Worm (Caenorhabditis elegans) whole organism, L4 larva: ENCODE measurements around the gene F21D5.7.
A peak's percentile ranks its signal among the peaks of the same experiment; 100 is the strongest.

Source experiments
- D1046.2 ChIP-seq: fragments of 200-800 bp; sonication (Bioruptor generic); IDR thresholded peaks from 2 replicates; pipeline ENCODE4 v1.3.6; 2022; ENCODE audit warnings: missing genetic modification characterization, missing compliant biosample characterization
- F37D6.2 ChIP-seq: sonication (generic microtip); optimal IDR thresholded peaks from 2 replicates; lab custom pipeline; 2016; ENCODE audit warnings: mild to moderate bottlenecking, missing genetic modification characterization, missing compliant biosample characterization
- F49E8.2 ChIP-seq: sonication (generic microtip); optimal IDR thresholded peaks from 2 replicates; lab custom pipeline; 2016; ENCODE audit warnings: missing compliant biosample characterization, mild to moderate bottlenecking, missing genetic modification characterization, borderline replicate concordance
- T20F7.1 ChIP-seq: fragments of 200-800 bp; sonication (Bioruptor generic); optimal IDR thresholded peaks from 2 replicates; lab custom pipeline; 2018; ENCODE audit warnings: mild to moderate bottlenecking, missing genetic modification characterization, missing compliant biosample characterization
- Y48G9A.11 ChIP-seq: fragments of 200-800 bp; sonication (Bioruptor generic); IDR thresholded peaks from 2 replicates; pipeline ENCODE4 v1.3.6; 2022; ENCODE audit warnings: missing genetic modification reagents, missing genetic modification characterization, missing compliant biosample characterization
- aha-1 ChIP-seq: fragments of 150-350 bp; peaks from one replicate; lab custom pipeline; 2014; ENCODE audit warnings: missing biosample characterization, missing genetic modification characterization
- ceh-28 ChIP-seq: fragments of 150-350 bp; optimal IDR thresholded peaks from 2 replicates; lab custom pipeline; 2014; ENCODE audit warnings: missing biosample characterization, missing genetic modification reagents, missing genetic modification characterization
- ceh-44 ChIP-seq: fragments of 200-800 bp; sonication (Bioruptor generic); IDR thresholded peaks from 2 replicates; pipeline ENCODE4 v1.3.6; 2022; ENCODE audit warnings: missing genetic modification reagents, missing genetic modification characterization, missing compliant biosample characterization
- ceh-82 ChIP-seq: sonication (generic microtip); optimal IDR thresholded peaks from 2 replicates; lab custom pipeline; 2017; ENCODE audit warnings: missing biosample characterization, missing genetic modification characterization
- daf-12 ChIP-seq: fragments of 150-350 bp; optimal IDR thresholded peaks from 2 replicates; lab custom pipeline; 2014; ENCODE audit warnings: missing biosample characterization, missing genetic modification reagents, missing genetic modification characterization
- daf-8 ChIP-seq: fragments of 200-800 bp; sonication (Bioruptor generic); IDR thresholded peaks from 2 replicates; pipeline ENCODE4 v1.3.6; 2022; ENCODE audit warnings: missing genetic modification characterization, missing compliant biosample characterization
- dmd-8 ChIP-seq: fragments of 200-800 bp; sonication (Bioruptor generic); IDR thresholded peaks from 2 replicates; pipeline ENCODE4 v1.3.6; 2022; ENCODE audit warnings: missing genetic modification characterization, missing compliant biosample characterization
- dmd-9 ChIP-seq: fragments of 200-800 bp; sonication (Bioruptor generic); IDR thresholded peaks from 2 replicates; pipeline ENCODE4 v1.3.6; 2022; ENCODE audit warnings: missing genetic modification reagents, missing genetic modification characterization, missing compliant biosample characterization
- dve-1 ChIP-seq: sonication (generic microtip); optimal IDR thresholded peaks from 2 replicates; lab custom pipeline; 2017; ENCODE audit warnings: antibody characterized with exemption, mild to moderate bottlenecking, missing genetic modification characterization, missing compliant biosample characterization; ENCODE audit not compliant: insufficient read depth
- fkh-10 ChIP-seq: fragments of 150-350 bp; optimal IDR thresholded peaks from 2 replicates; lab custom pipeline; 2014; ENCODE audit warnings: missing biosample characterization, missing genetic modification reagents, missing genetic modification characterization
- fos-1 ChIP-seq: fragments of 150-350 bp; optimal IDR thresholded peaks from 2 replicates; lab custom pipeline; 2014; ENCODE audit warnings: missing biosample characterization, missing genetic modification characterization
- gei-8 ChIP-seq: fragments of 200-800 bp; sonication (Bioruptor generic); optimal IDR thresholded peaks from 2 replicates; lab custom pipeline; 2018; ENCODE audit warnings: mild to moderate bottlenecking, missing genetic modification characterization, missing compliant biosample characterization
- hif-1 ChIP-seq, 2 experiments: sonication (generic microtip); optimal IDR thresholded peaks; 2 replicates each; lab custom pipeline; 2016 to 2017; ENCODE audit warnings: missing compliant biosample characterization in 2 of 2, missing genetic modification characterization in 2 of 2, missing genetic modification reagents in 2 of 2, missing genotype in 2 of 2, mild to moderate bottlenecking in 1 of 2
- hlh-11 ChIP-seq: fragments of 200-800 bp; sonication (Bioruptor generic); optimal IDR thresholded peaks from 2 replicates; lab custom pipeline; 2018; ENCODE audit warnings: mild to moderate bottlenecking, missing genetic modification characterization, missing compliant biosample characterization
- hlh-30 ChIP-seq: sonication (generic microtip); optimal IDR thresholded peaks from 2 replicates; lab custom pipeline; 2017; ENCODE audit warnings: antibody characterized with exemption, mild to moderate bottlenecking, missing genetic modification characterization, missing compliant biosample characterization; ENCODE audit not compliant: insufficient read depth
- hmg-1.1 ChIP-seq: fragments of 200-800 bp; sonication (Bioruptor generic); IDR thresholded peaks from 2 replicates; pipeline ENCODE4 v1.3.6; 2022; ENCODE audit warnings: missing genetic modification reagents, missing genetic modification characterization, missing compliant biosample characterization
- jun-1 ChIP-seq: fragments of 150-350 bp; optimal IDR thresholded peaks from 2 replicates; lab custom pipeline; 2014; ENCODE audit warnings: missing biosample characterization, missing genetic modification reagents, missing genetic modification characterization
- lim-7 ChIP-seq: fragments of 200-800 bp; sonication (Bioruptor generic); IDR thresholded peaks from 2 replicates; pipeline ENCODE4 v1.3.6; 2022; ENCODE audit warnings: missing genetic modification characterization, missing compliant biosample characterization
- lin-15B ChIP-seq: fragments of 150-350 bp; sonication (generic microtip); optimal IDR thresholded peaks from 3 replicates; lab custom pipeline; 2014; ENCODE audit warnings: missing biosample characterization, missing genetic modification characterization
- lin-29 ChIP-seq: fragments of 200-800 bp; sonication (Bioruptor generic); IDR thresholded peaks from 2 replicates; pipeline ENCODE4 v1.3.6; 2022; ENCODE audit warnings: missing genetic modification reagents, missing genetic modification characterization, missing compliant biosample characterization
- lin-39 ChIP-seq: fragments of 150-350 bp; optimal IDR thresholded peaks from 2 replicates; lab custom pipeline; 2014; ENCODE audit warnings: missing biosample characterization, missing genetic modification reagents, missing genetic modification characterization
- lsy-2 ChIP-seq, 2 experiments: fragments of 150-350 bp in 1 of 2; sonication (generic microtip) in 1 of 2; optimal IDR thresholded peaks; 2 replicates each; lab custom pipeline; 2014 to 2017; ENCODE audit warnings: missing biosample characterization in 2 of 2, missing genetic modification characterization in 2 of 2
- madf-5 ChIP-seq, 2 experiments: fragments of 200-800 bp; sonication (Bioruptor generic); IDR thresholded peaks; 2 replicates each; pipeline ENCODE4 v1.3.6; 2022; ENCODE audit warnings: missing compliant biosample characterization in 2 of 2, missing genetic modification characterization in 2 of 2
- mdt-29 ChIP-seq: fragments of 200-800 bp; sonication (Bioruptor generic); IDR thresholded peaks from 2 replicates; pipeline ENCODE4 v1.3.6; 2022; ENCODE audit warnings: missing genetic modification reagents, missing genetic modification characterization, missing compliant biosample characterization
- mes-2 ChIP-seq: sonication (generic microtip); optimal IDR thresholded peaks from 2 replicates; lab custom pipeline; 2016; ENCODE audit warnings: missing genotype, mild to moderate bottlenecking, missing genetic modification characterization, missing compliant biosample characterization; ENCODE audit not compliant: poor library complexity, severe bottlenecking
- nhr-11 ChIP-seq: fragments of 150-350 bp; optimal IDR thresholded peaks from 2 replicates; lab custom pipeline; 2014; ENCODE audit warnings: missing biosample characterization, missing genetic modification characterization
- nhr-41 ChIP-seq: fragments of 200-800 bp; sonication (Bioruptor generic); IDR thresholded peaks from 2 replicates; pipeline ENCODE4 v1.3.6; 2022; ENCODE audit warnings: missing genetic modification reagents, missing genetic modification characterization, missing compliant biosample characterization
- nhr-42 ChIP-seq: fragments of 200-800 bp; sonication (Bioruptor generic); IDR thresholded peaks from 2 replicates; pipeline ENCODE4 v1.3.6; 2022; ENCODE audit warnings: missing genetic modification characterization, missing compliant biosample characterization
- nhr-6 ChIP-seq: fragments of 150-350 bp; optimal IDR thresholded peaks from 2 replicates; lab custom pipeline; 2014; ENCODE audit warnings: missing biosample characterization, missing genetic modification characterization
- nhr-76 ChIP-seq: fragments of 150-350 bp; optimal IDR thresholded peaks from 2 replicates; lab custom pipeline; 2014; ENCODE audit warnings: missing biosample characterization, missing genetic modification characterization
- pha-4 ChIP-seq, 2 experiments: fragments of 150-350 bp in 1 of 2; fragments of 200-800 bp in 1 of 2; sonication (Bioruptor generic) in 1 of 2; IDR thresholded peaks in 1 of 2; optimal IDR thresholded peaks in 1 of 2; 2 replicates each; pipeline versions ENCODE4 v1.3.6 to Lab custom; 2014 to 2022; ENCODE audit warnings: missing genetic modification characterization in 2 of 2, missing genetic modification reagents in 2 of 2, missing biosample characterization in 1 of 2, missing compliant biosample characterization in 1 of 2
- php-3 ChIP-seq: fragments of 200-800 bp; sonication (Bioruptor generic); IDR thresholded peaks from 2 replicates; pipeline ENCODE4 v1.3.6; 2022; ENCODE audit warnings: missing genetic modification reagents, missing genetic modification characterization, missing compliant biosample characterization
- pqm-1 ChIP-seq: sonication (generic microtip); optimal IDR thresholded peaks from 2 replicates; lab custom pipeline; 2017; ENCODE audit warnings: missing biosample characterization, missing genetic modification characterization
- rbr-2 ChIP-seq: sonication (generic microtip); optimal IDR thresholded peaks from 2 replicates; lab custom pipeline; 2016; ENCODE audit warnings: missing genotype, missing genetic modification characterization, missing compliant biosample characterization
- sdz-12 ChIP-seq: fragments of 200-800 bp; sonication (Bioruptor generic); optimal IDR thresholded peaks from 2 replicates; lab custom pipeline; 2018; ENCODE audit warnings: mild to moderate bottlenecking, missing genetic modification characterization, missing compliant biosample characterization
- skn-1 ChIP-seq: fragments of 150-350 bp; optimal IDR thresholded peaks from 2 replicates; lab custom pipeline; 2014; ENCODE audit warnings: missing biosample characterization, missing genetic modification characterization
- snpc-1.2 ChIP-seq: fragments of 200-800 bp; sonication (Bioruptor generic); IDR thresholded peaks from 2 replicates; pipeline ENCODE4 v1.3.6; 2022; ENCODE audit warnings: missing genetic modification reagents, missing genetic modification characterization, missing compliant biosample characterization
- snpc-4 ChIP-seq: fragments of 150-350 bp; optimal IDR thresholded peaks from 2 replicates; lab custom pipeline; 2014; ENCODE audit warnings: missing biosample characterization, missing genetic modification characterization
- spr-3 ChIP-seq: fragments of 200-800 bp; sonication (Bioruptor generic); optimal IDR thresholded peaks from 2 replicates; lab custom pipeline; 2018; ENCODE audit warnings: mild to moderate bottlenecking, missing genetic modification characterization, missing compliant biosample characterization
- unc-130 ChIP-seq: sonication (generic microtip); optimal IDR thresholded peaks from 2 replicates; lab custom pipeline; 2016; ENCODE audit warnings: missing genetic modification reagents, missing genetic modification characterization, missing compliant biosample characterization
- unc-62 ChIP-seq, 3 experiments: fragments of 150-350 bp in 1 of 3; sonication (generic microtip); optimal IDR thresholded peaks in 2 of 3; peaks in 1 of 3; 1 replicate in 1 of 3; 2 replicates in 2 of 3; lab custom pipeline; 2014 to 2017; ENCODE audit warnings: missing biosample characterization in 3 of 3, missing genetic modification characterization in 3 of 3, missing genetic modification reagents in 3 of 3, missing genotype in 1 of 3
- vab-7 ChIP-seq: fragments of 200-800 bp; sonication (Bioruptor generic); IDR thresholded peaks from 2 replicates; pipeline ENCODE4 v1.3.6; 2022; ENCODE audit warnings: missing genetic modification reagents, missing genetic modification characterization, missing compliant biosample characterization
- zfp-2 ChIP-seq: sonication (generic microtip); optimal IDR thresholded peaks from 2 replicates; lab custom pipeline; 2016; ENCODE audit warnings: mild to moderate bottlenecking, missing genetic modification characterization, missing compliant biosample characterization
- zfp-3 ChIP-seq: fragments of 200-800 bp; sonication (Bioruptor generic); conservative IDR thresholded peaks from 2 replicates; pipeline ENCODE4 v1.3.6; 2022; ENCODE audit warnings: missing genetic modification reagents, missing genetic modification characterization, missing compliant biosample characterization
- zip-2 ChIP-seq: fragments of 150-350 bp; optimal IDR thresholded peaks from 2 replicates; lab custom pipeline; 2014; ENCODE audit warnings: missing biosample characterization, missing genetic modification characterization
- ztf-7 ChIP-seq: fragments of 150-350 bp; optimal IDR thresholded peaks from 2 replicates; lab custom pipeline; 2014; ENCODE audit warnings: missing biosample characterization, missing genetic modification characterization

The F21D5.7 gene

ce11 chrIV:8793223-8793622 is 49.7 kb upstream of the F21D5.7 start (continued):
- TF ChIP-seq F37D6.2 (tag; lab: Kevin White, UChicago) (no peak), unc-130 (no peak), pha-4 (GFP tag; IDR thresholded peaks at IDR 0.05; lab: Robert Waterston, UW) (no peak), pha-4 (tag; optimal IDR thresholded peaks at IDR 0.05; lab: Kevin White, UChicago) (no peak), lin-29 (no peak), nhr-11 (tag; lab: Kevin White, UChicago) (no peak), daf-12 (tag; lab: Kevin White, UChicago) (no peak), hlh-11 (tag; lab: Kevin White, UChicago) (peak; percentile 85), madf-5 (GFP tag; IDR thresholded peaks at IDR 0.05; lab: Robert Waterston, UW) (no peak), hmg-1.1 (GFP tag; lab: Robert Waterston, UW) (no peak), vab-7 (GFP tag; lab: Robert Waterston, UW) (no peak), nhr-41 (no peak), dmd-8 (GFP tag; lab: Robert Waterston, UW) (no peak), nhr-76 (no peak), snpc-1.2 (GFP tag; lab: Robert Waterston, UW) (no peak), hlh-30 (peak; percentile 25), skn-1 (no peak), pqm-1 (tag; lab: Kevin White, UChicago) (peak; percentile 80), ceh-44 (GFP tag; lab: Robert Waterston, UW) (no peak), nhr-6 (tag; lab: Kevin White, UChicago) (no peak), hif-1 (tag; optimal IDR thresholded peaks at IDR 0.05; lab: Kevin White, UChicago) (no peak), php-3 (GFP tag; lab: Robert Waterston, UW) (no peak), zfp-3 (GFP tag; lab: Robert Waterston, UW) (no peak), nhr-42 (no peak), mes-2 (no peak), sdz-12 (no peak), aha-1 (tag; lab: Kevin White, UChicago) (peak; percentile 66), dve-1 (peak; percentile 37), lsy-2 (tag; optimal IDR thresholded peaks at IDR 0.05; lab: Kevin White, UChicago) (peak in 1 of 2 experiments; percentile 19), fkh-10 (no peak), gei-8 (GFP tag; lab: Kevin White, UChicago) (no peak), rbr-2 (no peak), zfp-2 (tag; lab: Kevin White, UChicago) (no peak), snpc-4 (no peak), unc-62 (GFP tag; optimal IDR thresholded peaks at IDR 0.05 in 1 of 2; lab: Kevin White, UChicago) (peak in 1 of 2 experiments; percentile 97), unc-62 (tag; optimal IDR thresholded peaks at IDR 0.05; lab: Kevin White, UChicago) (no peak), ceh-82 (tag; lab: Kevin White, UChicago) (no peak), T20F7.1 (GFP tag; lab: Kevin White, UChicago) (no peak), F49E8.2 (tag; lab: Kevin White, UChicago) (no peak), ztf-7 (tag; lab: Kevin White, UChicago) (no peak), spr-3 (GFP tag; lab: Kevin White, UChicago) (no peak), zip-2 (no peak), lin-15B (tag; lab: Kevin White, UChicago) (no peak), D1046.2 (GFP tag; lab: Robert Waterston, UW) (no peak), dmd-9 (GFP tag; lab: Robert Waterston, UW) (no peak), lim-7 (GFP tag; lab: Robert Waterston, UW) (no peak), fos-1 (tag; lab: Kevin White, UChicago) (no peak), Y48G9A.11 (GFP tag; lab: Robert Waterston, UW) (no peak), daf-8 (GFP tag; lab: Robert Waterston, UW) (no peak), lin-39 (tag; lab: Kevin White, UChicago) (no peak), jun-1 (tag; lab: Kevin White, UChicago) (no peak), mdt-29 (no peak), ceh-28 (tag; lab: Kevin White, UChicago) (no peak)
